Fruit fly (Drosophila melanogaster) whole organism, embryonic: Measurements from ENCODE around the gene CG15890.

Experiments used
- Aef1 ChIP-seq: fragments of 200-800 bp; sonication (Bioruptor generic); IDR thresholded peaks from 3 replicates; pipeline ENCODE4 v1.3.6; 2022; ENCODE audit warnings: missing biosample characterization, missing genetic modification characterization
- Atf-2 ChIP-seq: fragments of 200-800 bp; sonication (Bioruptor generic); optimal IDR thresholded peaks from 2 replicates; lab custom pipeline; 2016; ENCODE audit warnings: missing biosample characterization, missing genetic modification characterization
- CG11456 ChIP-seq: fragments of 200-800 bp; sonication (Bioruptor generic); IDR thresholded peaks from 3 replicates; pipeline ENCODE4 v1.3.6; 2022; ENCODE audit warnings: missing biosample characterization, missing genetic modification characterization
- CG12391 ChIP-seq: fragments of 200-800 bp; sonication (Bioruptor generic); optimal IDR thresholded peaks from 3 replicates; lab custom pipeline; 2018; ENCODE audit warnings: missing biosample characterization, mild to moderate bottlenecking, missing genetic modification characterization, moderate library complexity
- CG13296 ChIP-seq: fragments of 200-800 bp; sonication (Bioruptor generic); optimal IDR thresholded peaks from 3 replicates; lab custom pipeline; 2018; ENCODE audit warnings: missing biosample characterization, mild to moderate bottlenecking, missing genetic modification characterization
- CG13894 ChIP-seq: fragments of 200-800 bp; sonication (Bioruptor generic); optimal IDR thresholded peaks from 3 replicates; lab custom pipeline; 2018; ENCODE audit warnings: missing biosample characterization, mild to moderate bottlenecking, missing genetic modification characterization, moderate library complexity
- CG14710 ChIP-seq: fragments of 200-800 bp; sonication (Bioruptor generic); optimal IDR thresholded peaks from 3 replicates; lab custom pipeline; 2019; ENCODE audit warnings: missing biosample characterization, mild to moderate bottlenecking, missing genetic modification characterization, moderate library complexity
- CG15514 ChIP-seq: fragments of 200-800 bp; sonication (Bioruptor generic); optimal IDR thresholded peaks from 3 replicates; lab custom pipeline; 2017; ENCODE audit warnings: missing biosample characterization, missing genetic modification characterization, mild to moderate bottlenecking, moderate library complexity, missing genetic modification reagents
- CG18262 ChIP-seq: fragments of 200-800 bp; optimal IDR thresholded peaks from 3 replicates; lab custom pipeline; 2019; ENCODE audit warnings: missing biosample characterization, mild to moderate bottlenecking, missing genetic modification characterization, moderate library complexity
- CG1832 ChIP-seq: fragments of 200-800 bp; sonication (Bioruptor generic); optimal IDR thresholded peaks from 2 replicates; lab custom pipeline; 2017; ENCODE audit warnings: missing biosample characterization, mild to moderate bottlenecking, missing genetic modification characterization, inconsistent platforms
- CG18764 ChIP-seq: fragments of 200-800 bp; sonication (Bioruptor generic); optimal IDR thresholded peaks from 3 replicates; lab custom pipeline; 2016; ENCODE audit warnings: missing biosample characterization, missing genetic modification characterization
- CG2712 ChIP-seq: fragments of 200-800 bp; optimal IDR thresholded peaks from 3 replicates; lab custom pipeline; 2019; ENCODE audit warnings: missing biosample characterization, mild to moderate bottlenecking, missing genetic modification characterization, moderate library complexity
- CG30403 ChIP-seq: fragments of 200-800 bp; sonication (Bioruptor generic); optimal IDR thresholded peaks from 3 replicates; lab custom pipeline; 2016; ENCODE audit warnings: missing biosample characterization, missing genetic modification characterization
- CG31365 ChIP-seq: fragments of 200-800 bp; sonication (Bioruptor generic); optimal IDR thresholded peaks from 2 replicates; lab custom pipeline; 2018; ENCODE audit warnings: missing biosample characterization, mild to moderate bottlenecking, missing genetic modification characterization
- CG3407 ChIP-seq: fragments of 200-800 bp; sonication (Bioruptor generic); optimal IDR thresholded peaks from 2 replicates; lab custom pipeline; 2018; ENCODE audit warnings: missing biosample characterization, mild to moderate bottlenecking, missing genetic modification characterization
- CG4282 ChIP-seq: fragments of 200-800 bp; sonication (Bioruptor generic); optimal IDR thresholded peaks from 2 replicates; lab custom pipeline; 2016; ENCODE audit warnings: missing biosample characterization, missing genetic modification characterization
- CG6254 ChIP-seq: fragments of 200-800 bp; sonication (Bioruptor generic); optimal IDR thresholded peaks from 3 replicates; lab custom pipeline; 2017; ENCODE audit warnings: mild to moderate bottlenecking, missing biosample characterization, missing genetic modification reagents, missing genetic modification characterization
- CG6654 ChIP-seq: fragments of 200-800 bp; sonication (Bioruptor generic); optimal IDR thresholded peaks from 2 replicates; lab custom pipeline; 2017; ENCODE audit warnings: missing biosample characterization, mild to moderate bottlenecking, missing genetic modification characterization
- CG9609 ChIP-seq: fragments of 200-800 bp; sonication (Bioruptor generic); optimal IDR thresholded peaks from 3 replicates; lab custom pipeline; 2016; ENCODE audit warnings: missing biosample characterization, missing genetic modification characterization
- CrebB ChIP-seq: fragments of 200-800 bp; sonication (Bioruptor generic); optimal IDR thresholded peaks from 3 replicates; lab custom pipeline; 2018; ENCODE audit warnings: missing biosample characterization, mild to moderate bottlenecking, missing genetic modification characterization
- Dad ChIP-seq: fragments of 200-800 bp; sonication (Bioruptor generic); optimal IDR thresholded peaks from 3 replicates; lab custom pipeline; 2016; ENCODE audit warnings: missing biosample characterization, missing genetic modification characterization
- E2f1 ChIP-seq: fragments of 200-800 bp; sonication (Bioruptor generic); IDR thresholded peaks from 2 replicates; pipeline ENCODE4 v1.3.6; 2022; ENCODE audit warnings: missing biosample characterization, missing genetic modification characterization
- Fer1 ChIP-seq: fragments of 200-800 bp; sonication (Bioruptor generic); optimal IDR thresholded peaks from 2 replicates; lab custom pipeline; 2017; ENCODE audit warnings: missing biosample characterization, mild to moderate bottlenecking, missing genetic modification characterization
- Fer3 ChIP-seq: fragments of 200-800 bp; sonication (Bioruptor generic); optimal IDR thresholded peaks from 2 replicates; lab custom pipeline; 2018; ENCODE audit warnings: missing biosample characterization, mild to moderate bottlenecking, missing genetic modification characterization, moderate library complexity
- HHEX ChIP-seq: fragments of 200-800 bp; sonication (Bioruptor generic); optimal IDR thresholded peaks from 3 replicates; lab custom pipeline; 2017; ENCODE audit warnings: missing biosample characterization, mild to moderate bottlenecking, missing genetic modification characterization, missing genetic modification reagents
- Hsf ChIP-seq: fragments of 200-800 bp; sonication (Bioruptor generic); optimal IDR thresholded peaks from 3 replicates; lab custom pipeline; 2016; ENCODE audit warnings: missing biosample characterization, missing genetic modification characterization
- Lim3 ChIP-seq: fragments of 200-800 bp; sonication (Bioruptor generic); IDR thresholded peaks from 2 replicates; pipeline ENCODE4 v1.3.6; 2022; ENCODE audit warnings: missing biosample characterization, missing genetic modification characterization
- NC2α ChIP-seq: fragments of 200-800 bp; sonication (Bioruptor generic); optimal IDR thresholded peaks from 2 replicates; lab custom pipeline; 2016; ENCODE audit warnings: missing biosample characterization, missing genetic modification characterization
- Poxn ChIP-seq: fragments of 200-800 bp; sonication (Bioruptor generic); IDR thresholded peaks from 2 replicates; pipeline ENCODE4 v1.3.6; 2022; ENCODE audit warnings: missing biosample characterization, missing genetic modification characterization
- Ptx1 ChIP-seq: fragments of 200-800 bp; sonication (Bioruptor generic); IDR thresholded peaks from 2 replicates; pipeline ENCODE4 v1.3.6; 2022; ENCODE audit warnings: missing biosample characterization, missing genetic modification characterization
- Xbp1 ChIP-seq: fragments of 200-800 bp; sonication (Bioruptor generic); optimal IDR thresholded peaks from 3 replicates; lab custom pipeline; 2016; ENCODE audit warnings: missing biosample characterization, mild to moderate bottlenecking, missing genetic modification characterization
- ac ChIP-seq: fragments of 200-800 bp; sonication (Bioruptor generic); optimal IDR thresholded peaks from 3 replicates; lab custom pipeline; 2017; ENCODE audit warnings: missing biosample characterization, mild to moderate bottlenecking, missing genetic modification characterization
- az2 ChIP-seq: fragments of 200-800 bp; sonication (Bioruptor generic); optimal IDR thresholded peaks from 3 replicates; lab custom pipeline; 2016; ENCODE audit warnings: missing biosample characterization, missing genetic modification characterization
- bowl ChIP-seq: fragments of 200-800 bp; sonication (Bioruptor generic); IDR thresholded peaks from 2 replicates; pipeline ENCODE4 v1.3.6; 2022; ENCODE audit warnings: missing biosample characterization, missing genetic modification characterization
- cas ChIP-seq: fragments of 200-800 bp; sonication (Bioruptor generic); IDR thresholded peaks from 2 replicates; pipeline ENCODE4 v1.3.6; 2022; ENCODE audit warnings: missing biosample characterization, missing genetic modification characterization
- chif ChIP-seq, 2 experiments: fragments of 200-800 bp; sonication (Bioruptor generic); optimal IDR thresholded peaks; 3 replicates each; lab custom pipeline; 2016; ENCODE audit warnings: missing biosample characterization in 2 of 2, missing genetic modification characterization in 2 of 2
- chinmo ChIP-seq: fragments of 200-800 bp; sonication (Bioruptor generic); IDR thresholded peaks from 4 replicates; pipeline ENCODE4 v1.3.6; 2022; ENCODE audit warnings: missing biosample characterization, missing genetic modification characterization; ENCODE audit not compliant: partially characterized antibody
- chm ChIP-seq: fragments of 200-800 bp; sonication (Bioruptor generic); IDR thresholded peaks from 2 replicates; pipeline ENCODE4 v1.3.6; 2022; ENCODE audit warnings: missing biosample characterization, missing genetic modification characterization
- crc ChIP-seq: fragments of 200-800 bp; sonication (Bioruptor generic); optimal IDR thresholded peaks from 2 replicates; lab custom pipeline; 2016; ENCODE audit warnings: missing biosample characterization, missing genetic modification characterization
- crp ChIP-seq, 2 experiments: fragments of 200-800 bp; sonication (Bioruptor generic); optimal IDR thresholded peaks; 2 replicates in 1 of 2; 3 replicates in 1 of 2; lab custom pipeline; 2017; ENCODE audit warnings: missing biosample characterization in 2 of 2, missing genetic modification characterization in 2 of 2, mild to moderate bottlenecking in 1 of 2, moderate library complexity in 1 of 2
- gt ChIP-seq: fragments of 200-800 bp; sonication (Bioruptor generic); IDR thresholded peaks from 2 replicates; pipeline ENCODE4 v1.3.6; 2022; ENCODE audit warnings: missing biosample characterization, missing genetic modification characterization
- ken ChIP-seq: fragments of 200-800 bp; sonication (Bioruptor generic); IDR thresholded peaks from 3 replicates; pipeline ENCODE4 v1.3.6; 2022; ENCODE audit warnings: missing biosample characterization, missing genetic modification characterization
- nerfin-1 ChIP-seq: fragments of 200-800 bp; sonication (Bioruptor generic); optimal IDR thresholded peaks from 3 replicates; lab custom pipeline; 2019; ENCODE audit warnings: missing biosample characterization, mild to moderate bottlenecking, missing genetic modification characterization, moderate library complexity
- peb ChIP-seq: fragments of 200-800 bp; sonication (Bioruptor generic); IDR thresholded peaks from 2 replicates; pipeline ENCODE4 v1.3.6; 2022; ENCODE audit warnings: missing biosample characterization, missing genetic modification characterization
- pho ChIP-seq: fragments of 200-800 bp; sonication (Bioruptor generic); optimal IDR thresholded peaks from 2 replicates; lab custom pipeline; 2016; ENCODE audit warnings: missing biosample characterization, missing genetic modification characterization
- repo ChIP-seq: fragments of 200-800 bp; sonication (Bioruptor generic); optimal IDR thresholded peaks from 2 replicates; lab custom pipeline; 2016; ENCODE audit warnings: missing biosample characterization, missing genetic modification characterization
- scrt ChIP-seq: fragments of 200-800 bp; sonication (Bioruptor generic); optimal IDR thresholded peaks from 2 replicates; lab custom pipeline; 2018; ENCODE audit warnings: missing biosample characterization, mild to moderate bottlenecking, missing genetic modification characterization, moderate library complexity
- tap ChIP-seq: fragments of 200-800 bp; optimal IDR thresholded peaks from 3 replicates; lab custom pipeline; 2019; ENCODE audit warnings: missing biosample characterization, mild to moderate bottlenecking, missing genetic modification characterization, moderate library complexity
- ttk ChIP-seq: fragments of 200-800 bp; sonication (Bioruptor generic); IDR thresholded peaks from 2 replicates; pipeline ENCODE4 v2.1.2; 2022; ENCODE audit warnings: missing biosample characterization, missing genetic modification characterization
- unc-4 ChIP-seq: fragments of 200-800 bp; sonication (Bioruptor generic); IDR thresholded peaks from 2 replicates; pipeline ENCODE4 v1.3.6; 2022; ENCODE audit warnings: missing biosample characterization, missing genetic modification characterization; ENCODE audit not compliant: partially characterized antibody
- unpg ChIP-seq: fragments of 200-800 bp; sonication (Bioruptor generic); optimal IDR thresholded peaks from 3 replicates; lab custom pipeline; 2018; ENCODE audit warnings: missing biosample characterization, mild to moderate bottlenecking, missing genetic modification characterization, moderate library complexity
- zf30C ChIP-seq: fragments of 200-800 bp; sonication (Bioruptor generic); optimal IDR thresholded peaks from 3 replicates; lab custom pipeline; 2018; ENCODE audit warnings: missing biosample characterization, mild to moderate bottlenecking, missing genetic modification characterization

The CG15890 gene

dm6 chrX:14727580-14727979 is 38.0 kb downstream of the CG15890 start (continued):
- TF ChIP-seq chif (GFP tag; optimal IDR thresholded peaks at IDR 0.05; lab: Kevin White, UChicago) (no peak), CG6254 (GFP tag; lab: Kevin White, UChicago) (peak; percentile 16), CrebB (tag; lab: Kevin White, UChicago) (no peak), CG31365 (no peak), pho (no peak), Atf-2 (GFP tag; lab: Kevin White, UChicago) (no peak), cas (GFP tag; lab: Robert Waterston, UW) (no peak), CG2712 (peak; percentile 24), nerfin-1 (peak; percentile 16), Poxn (no peak), crc (GFP tag; lab: Kevin White, UChicago) (no peak), CG3407 (peak; percentile 11), CG13894 (no peak), unc-4 (GFP tag; lab: Robert Waterston, UW) (no peak), CG4282 (GFP tag; lab: Kevin White, UChicago) (no peak), Aef1 (no peak), ttk (no peak), HHEX (GFP tag; lab: Kevin White, UChicago) (no peak), CG18262 (tag; lab: Kevin White, UChicago) (peak; percentile 39), peb (no peak), chm (no peak), CG6654 (no peak), gt (GFP tag; lab: Robert Waterston, UW) (no peak), az2 (GFP tag; lab: Kevin White, UChicago) (no peak), chinmo (GFP tag; lab: Robert Waterston, UW) (no peak), unpg (peak; percentile 38), Lim3 (GFP tag; lab: Robert Waterston, UW) (no peak), ac (GFP tag; lab: Kevin White, UChicago) (no peak), CG15514 (peak; percentile 31), CG12391 (tag; lab: Kevin White, UChicago) (peak; percentile 43), bowl (GFP tag; lab: Robert Waterston, UW) (no peak), Fer1 (GFP tag; lab: Kevin White, UChicago) (peak; percentile 64), E2f1 (GFP tag; lab: Robert Waterston, UW) (no peak), CG9609 (GFP tag; lab: Kevin White, UChicago) (no peak), CG1832 (GFP tag; lab: Kevin White, UChicago) (no peak), CG13296 (peak; percentile 6), zf30C (no peak), Fer3 (tag; lab: Kevin White, UChicago) (peak; percentile 29), Hsf (GFP tag; lab: Kevin White, UChicago) (no peak), Dad (GFP tag; lab: Kevin White, UChicago) (no peak), Ptx1 (GFP tag; lab: Robert Waterston, UW) (0 out of 2 replicates have a peak, but pooled peaks have one; percentile 28), scrt (GFP tag; lab: Kevin White, UChicago) (peak; percentile 43), repo (no peak), ken (GFP tag; lab: Robert Waterston, UW) (no peak), NC2α (no peak), CG30403 (GFP tag; lab: Kevin White, UChicago) (peak; percentile 33), tap (tag; lab: Kevin White, UChicago) (peak; percentile 44), CG18764 (GFP tag; lab: Kevin White, UChicago) (no peak), CG11456 (GFP tag; lab: Robert Waterston, UW) (no peak), Xbp1 (GFP tag; lab: Kevin White, UChicago) (peak; percentile 29), crp (GFP tag; optimal IDR thresholded peaks at IDR 0.05; lab: Kevin White, UChicago) (no peak), CG14710 (no peak)
